Fruit fly (Drosophila melanogaster) whole organism, embryonic: ENCODE data around the gene CG42232.

Experiments
- CG10979 ChIP-seq: fragments of 200-800 bp; sonication (Bioruptor generic); optimal IDR thresholded peaks from 2 replicates; lab custom pipeline; 2018; ENCODE audit warnings: missing biosample characterization, mild to moderate bottlenecking, missing genetic modification characterization, moderate library complexity
- CG11560 ChIP-seq: fragments of 200-800 bp; sonication (Bioruptor generic); IDR thresholded peaks from 3 replicates; pipeline ENCODE4 v1.3.6; 2022; ENCODE audit warnings: missing biosample characterization, missing genetic modification characterization
- CG12236 ChIP-seq: fragments of 200-800 bp; sonication (Bioruptor generic); optimal IDR thresholded peaks from 2 replicates; lab custom pipeline; 2016; ENCODE audit warnings: missing biosample characterization, missing genetic modification characterization
- CG12391 ChIP-seq: fragments of 200-800 bp; sonication (Bioruptor generic); optimal IDR thresholded peaks from 3 replicates; lab custom pipeline; 2018; ENCODE audit warnings: missing biosample characterization, mild to moderate bottlenecking, missing genetic modification characterization, moderate library complexity
- CG15696 ChIP-seq: fragments of 200-800 bp; sonication (Bioruptor generic); optimal IDR thresholded peaks from 2 replicates; lab custom pipeline; 2019; ENCODE audit warnings: missing biosample characterization, mild to moderate bottlenecking, missing genetic modification characterization, moderate library complexity
- CG17568 ChIP-seq: fragments of 200-800 bp; sonication (Bioruptor generic); optimal IDR thresholded peaks from 2 replicates; lab custom pipeline; 2018; ENCODE audit warnings: missing biosample characterization, mild to moderate bottlenecking, missing genetic modification characterization, moderate library complexity
- CG31365 ChIP-seq: fragments of 200-800 bp; sonication (Bioruptor generic); optimal IDR thresholded peaks from 2 replicates; lab custom pipeline; 2018; ENCODE audit warnings: missing biosample characterization, mild to moderate bottlenecking, missing genetic modification characterization
- CG32772 ChIP-seq: fragments of 200-800 bp; sonication (Bioruptor generic); IDR thresholded peaks from 2 replicates; pipeline ENCODE4 v1.3.6; 2022; ENCODE audit warnings: missing biosample characterization, missing genetic modification characterization
- CG34422 ChIP-seq: fragments of 200-800 bp; sonication (Bioruptor generic); IDR thresholded peaks from 3 replicates; pipeline ENCODE4 v1.3.6; 2022; ENCODE audit warnings: missing biosample characterization, missing genetic modification characterization
- CG3847 ChIP-seq: fragments of 200-800 bp; sonication (Bioruptor generic); IDR thresholded peaks from 2 replicates; pipeline ENCODE4 v1.3.6; 2022; ENCODE audit warnings: missing biosample characterization, missing genetic modification characterization
- CG4360 ChIP-seq: fragments of 200-800 bp; sonication (Bioruptor generic); IDR thresholded peaks from 2 replicates; pipeline ENCODE4 v1.3.6; 2022; ENCODE audit warnings: missing biosample characterization, missing genetic modification characterization
- CG43689 ChIP-seq: fragments of 200-800 bp; sonication (Bioruptor generic); IDR thresholded peaks from 2 replicates; pipeline ENCODE4 v1.3.6; 2022; ENCODE audit warnings: missing biosample characterization, missing genetic modification characterization
- CG4617 ChIP-seq: fragments of 200-800 bp; sonication (Bioruptor generic); optimal IDR thresholded peaks from 3 replicates; lab custom pipeline; 2016; ENCODE audit warnings: missing biosample characterization, missing genetic modification characterization, borderline replicate concordance
- CG7357 ChIP-seq: fragments of 200-800 bp; sonication (Bioruptor generic); IDR thresholded peaks from 3 replicates; pipeline ENCODE4 v1.3.6; 2022; ENCODE audit warnings: missing biosample characterization, missing genetic modification characterization
- CG7556 ChIP-seq: fragments of 200-800 bp; sonication (Bioruptor generic); optimal IDR thresholded peaks from 2 replicates; lab custom pipeline; 2017; ENCODE audit warnings: missing biosample characterization, mild to moderate bottlenecking, missing genetic modification characterization
- CG7839 ChIP-seq: fragments of 200-800 bp; sonication (Bioruptor generic); optimal IDR thresholded peaks from 3 replicates; lab custom pipeline; 2018; ENCODE audit warnings: missing biosample characterization, mild to moderate bottlenecking, missing genetic modification characterization, moderate library complexity
- CG7987 ChIP-seq: fragments of 200-800 bp; sonication (Bioruptor generic); optimal IDR thresholded peaks from 2 replicates; lab custom pipeline; 2018; ENCODE audit warnings: missing biosample characterization, mild to moderate bottlenecking, missing genetic modification characterization, moderate library complexity
- CG8478 ChIP-seq: fragments of >200 bp; optimal IDR thresholded peaks from 2 replicates; lab custom pipeline; 2018
- CG9437 ChIP-seq: fragments of 200-800 bp; sonication (Bioruptor generic); optimal IDR thresholded peaks from 2 replicates; lab custom pipeline; 2018; ENCODE audit warnings: missing biosample characterization, mild to moderate bottlenecking, missing genetic modification characterization
- CG9727 ChIP-seq: fragments of 200-800 bp; sonication (Bioruptor generic); optimal IDR thresholded peaks from 3 replicates; lab custom pipeline; 2017; ENCODE audit warnings: missing biosample characterization, mild to moderate bottlenecking, missing genetic modification characterization
- Dad ChIP-seq: fragments of 200-800 bp; sonication (Bioruptor generic); optimal IDR thresholded peaks from 3 replicates; lab custom pipeline; 2016; ENCODE audit warnings: missing biosample characterization, missing genetic modification characterization
- Doc3 ChIP-seq: fragments of 200-800 bp; sonication (Bioruptor generic); IDR thresholded peaks from 3 replicates; pipeline ENCODE4 v1.3.6; 2022; ENCODE audit warnings: missing biosample characterization, missing genetic modification characterization; ENCODE audit not compliant: partially characterized antibody
- Fer1 ChIP-seq: fragments of 200-800 bp; sonication (Bioruptor generic); optimal IDR thresholded peaks from 2 replicates; lab custom pipeline; 2017; ENCODE audit warnings: missing biosample characterization, mild to moderate bottlenecking, missing genetic modification characterization
- Gsc ChIP-seq: fragments of 200-800 bp; sonication (Bioruptor generic); IDR thresholded peaks from 2 replicates; pipeline ENCODE4 v1.3.6; 2022; ENCODE audit warnings: missing biosample characterization, missing genetic modification characterization
- Hsf ChIP-seq: fragments of 200-800 bp; sonication (Bioruptor generic); optimal IDR thresholded peaks from 3 replicates; lab custom pipeline; 2016; ENCODE audit warnings: missing biosample characterization, missing genetic modification characterization
- Lhr ChIP-seq: fragments of 200-800 bp; sonication (Bioruptor generic); optimal IDR thresholded peaks from 3 replicates; lab custom pipeline; 2017; ENCODE audit warnings: mild to moderate bottlenecking, missing biosample characterization, missing genetic modification reagents, missing genetic modification characterization
- Mrtf ChIP-seq: fragments of 200-800 bp; sonication (Bioruptor generic); IDR thresholded peaks from 3 replicates; pipeline ENCODE4 v1.3.6; 2022; ENCODE audit warnings: missing biosample characterization, missing genetic modification characterization
- Rfx ChIP-seq: fragments of 200-800 bp; sonication (Bioruptor generic); IDR thresholded peaks from 2 replicates; pipeline ENCODE4 v1.3.6; 2022; ENCODE audit warnings: missing biosample characterization, missing genetic modification characterization
- Sin3A ChIP-seq: fragments of >200 bp; optimal IDR thresholded peaks from 2 replicates; lab custom pipeline; 2018
- Trl ChIP-seq, 3 experiments: fragments of >200 bp in 2 of 3; fragments of 200-800 bp in 1 of 3; sonication (Bioruptor generic) in 1 of 3; optimal IDR thresholded peaks; 2 replicates in 1 of 3; 3 replicates in 2 of 3; lab custom pipeline; 2016 to 2017; ENCODE audit warnings: missing biosample characterization in 1 of 3, missing genetic modification characterization in 1 of 3
- Usf ChIP-seq: fragments of 200-800 bp; sonication (Bioruptor generic); optimal IDR thresholded peaks from 2 replicates; lab custom pipeline; 2017; ENCODE audit warnings: missing genotype, missing biosample characterization, missing genetic modification characterization
- aop ChIP-seq: fragments of 200-800 bp; sonication (Bioruptor generic); IDR thresholded peaks from 2 replicates; pipeline ENCODE4 v1.3.6; 2022; ENCODE audit warnings: missing biosample characterization, missing genetic modification characterization
- dimm ChIP-seq: fragments of 200-800 bp; sonication (Bioruptor generic); IDR thresholded peaks from 2 replicates; pipeline ENCODE4 v1.3.6; 2022; ENCODE audit warnings: missing biosample characterization, missing genetic modification characterization
- dysf ChIP-seq: fragments of 200-800 bp; sonication (Bioruptor generic); IDR thresholded peaks from 3 replicates; pipeline ENCODE4 v1.3.6; 2022; ENCODE audit warnings: missing biosample characterization, missing genetic modification characterization
- emc ChIP-seq: fragments of 200-800 bp; sonication (Bioruptor generic); optimal IDR thresholded peaks from 2 replicates; lab custom pipeline; 2016; ENCODE audit warnings: missing biosample characterization, missing genetic modification characterization
- gem ChIP-seq: fragments of 200-800 bp; sonication (Bioruptor generic); optimal IDR thresholded peaks from 2 replicates; lab custom pipeline; 2019; ENCODE audit warnings: missing biosample characterization, mild to moderate bottlenecking, missing genetic modification characterization, moderate library complexity
- gro ChIP-seq: fragments of 200-800 bp; sonication (Bioruptor generic); optimal IDR thresholded peaks from 2 replicates; lab custom pipeline; 2016; ENCODE audit warnings: missing biosample characterization, missing genetic modification characterization
- lola ChIP-seq, 3 experiments: fragments of >200 bp in 2 of 3; fragments of 200-800 bp in 1 of 3; sonication (Bioruptor generic) in 1 of 3; optimal IDR thresholded peaks; 2 replicates each; lab custom pipeline; 2017 to 2019; ENCODE audit warnings: missing biosample characterization in 3 of 3, missing genetic modification characterization in 3 of 3, mild to moderate bottlenecking in 1 of 3, moderate library complexity in 1 of 3
- pfk ChIP-seq: fragments of 200-800 bp; sonication (Bioruptor generic); optimal IDR thresholded peaks from 2 replicates; lab custom pipeline; 2018; ENCODE audit warnings: missing biosample characterization, mild to moderate bottlenecking, missing genetic modification characterization, moderate library complexity
- repo ChIP-seq: fragments of 200-800 bp; sonication (Bioruptor generic); optimal IDR thresholded peaks from 2 replicates; lab custom pipeline; 2016; ENCODE audit warnings: missing biosample characterization, missing genetic modification characterization
- sc ChIP-seq, 3 experiments: fragments of >200 bp in 2 of 3; fragments of 200-800 bp in 1 of 3; sonication (Bioruptor generic) in 1 of 3; optimal IDR thresholded peaks; 2 replicates in 2 of 3; 3 replicates in 1 of 3; lab custom pipeline; 2017; ENCODE audit warnings: mild to moderate bottlenecking in 1 of 3, missing biosample characterization in 1 of 3, missing genetic modification characterization in 1 of 3, missing genetic modification reagents in 1 of 3
- slp2 ChIP-seq: fragments of 200-800 bp; sonication (Bioruptor generic); optimal IDR thresholded peaks from 2 replicates; lab custom pipeline; 2016; ENCODE audit warnings: missing biosample characterization, missing genetic modification characterization
- stc ChIP-seq: fragments of 200-800 bp; sonication (Bioruptor generic); IDR thresholded peaks from 2 replicates; pipeline ENCODE4 v1.3.6; 2022; ENCODE audit warnings: missing biosample characterization, missing genetic modification characterization
- tll ChIP-seq, 2 experiments: fragments of 200-800 bp in 1 of 2; fragments of >200 bp in 1 of 2; sonication (Bioruptor generic) in 1 of 2; optimal IDR thresholded peaks; 2 replicates each; lab custom pipeline; 2017 to 2019; ENCODE audit warnings: missing biosample characterization in 2 of 2, missing genetic modification characterization in 2 of 2, mild to moderate bottlenecking in 1 of 2, moderate library complexity in 1 of 2
- unpg ChIP-seq: fragments of 200-800 bp; sonication (Bioruptor generic); optimal IDR thresholded peaks from 3 replicates; lab custom pipeline; 2018; ENCODE audit warnings: missing biosample characterization, mild to moderate bottlenecking, missing genetic modification characterization, moderate library complexity
- vfl ChIP-seq: fragments of 200-800 bp; sonication (Bioruptor generic); optimal IDR thresholded peaks from 2 replicates; lab custom pipeline; 2016; ENCODE audit warnings: missing biosample characterization, missing genetic modification characterization
- wek ChIP-seq: fragments of 200-800 bp; sonication (Bioruptor generic); optimal IDR thresholded peaks from 3 replicates; lab custom pipeline; 2018; ENCODE audit warnings: missing biosample characterization, mild to moderate bottlenecking, missing genetic modification characterization, moderate library complexity

Gene CG42232

DNA sequence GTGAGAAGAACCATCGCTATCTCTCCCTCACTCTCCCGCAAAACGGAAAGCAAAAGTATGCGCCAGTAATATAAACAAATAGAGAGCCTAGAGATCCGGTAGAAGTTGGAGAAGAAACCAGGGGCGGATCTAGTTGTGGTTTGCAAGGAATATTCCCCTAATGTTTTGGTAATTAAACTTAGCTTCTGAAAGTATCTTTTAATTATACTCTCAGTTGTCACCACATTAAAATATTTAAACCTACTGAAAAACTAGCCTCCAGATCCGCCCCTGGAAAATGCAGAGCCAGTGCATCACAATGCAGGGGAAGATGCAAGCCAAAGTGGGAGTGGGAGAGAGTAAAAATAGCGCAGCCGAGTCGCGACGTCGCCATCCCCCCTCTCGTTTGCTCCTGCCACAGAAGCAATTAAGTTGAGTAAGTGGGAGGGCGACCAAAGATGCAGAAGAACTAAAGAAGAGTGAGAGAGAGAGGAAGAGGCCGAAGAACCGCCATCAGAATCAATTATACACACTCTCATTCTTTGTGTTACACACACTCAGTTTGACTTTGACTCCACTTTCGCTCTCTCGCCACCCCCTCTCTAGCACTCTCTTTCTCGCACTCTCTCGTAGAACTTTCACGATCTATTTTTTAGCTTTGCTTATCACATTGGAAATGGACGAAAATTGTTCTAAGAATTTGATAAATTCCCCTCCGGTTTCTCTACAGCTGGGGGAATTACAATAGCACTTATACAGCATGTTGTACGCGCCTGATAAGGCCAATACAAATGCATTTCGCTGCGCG lies 20.1 kb downstream of the CG42232 start (continued):
- TF ChIP-seq CG7556 (peak; percentile 92), Sin3A (lab: Kevin White, UChicago) (no peak), dysf (GFP tag; lab: Robert Waterston, UW) (peak; percentile 92), CG12391 (tag; lab: Kevin White, UChicago) (peak; percentile 92), CG7987 (GFP tag; lab: Kevin White, UChicago) (peak; percentile 71), CG43689 (GFP tag; lab: Robert Waterston, UW) (peak; percentile 83), wek (peak; percentile 80), Fer1 (GFP tag; lab: Kevin White, UChicago) (peak; percentile 45), CG8478 (lab: Kevin White, UChicago) (no peak), CG32772 (GFP tag; lab: Robert Waterston, UW) (peak; percentile 98), Doc3 (no peak), slp2 (GFP tag; lab: Kevin White, UChicago) (peak; percentile 89), lola (GFP tag; optimal IDR thresholded peaks at IDR 0.05; lab: Kevin White, UChicago) (peak in 1 of 3 experiments; percentile 96), Trl (optimal IDR thresholded peaks at IDR 0.05; lab: Kevin White, UChicago) (peak; percentile 65 to 87), Trl (GFP tag; optimal IDR thresholded peaks at IDR 0.05; lab: Kevin White, UChicago) (peak; percentile 81), Lhr (peak; percentile 89), aop (GFP tag; lab: Robert Waterston, UW) (peak; percentile 95), CG9437 (GFP tag; lab: Kevin White, UChicago) (peak; percentile 82), Mrtf (GFP tag; lab: Robert Waterston, UW) (peak; percentile 95), CG4360 (GFP tag; lab: Robert Waterston, UW) (peak; percentile 81), dimm (GFP tag; lab: Robert Waterston, UW) (peak; percentile 86), CG31365 (tag; lab: Kevin White, UChicago) (peak; percentile 75), CG7357 (peak; percentile 87)

DNA sequence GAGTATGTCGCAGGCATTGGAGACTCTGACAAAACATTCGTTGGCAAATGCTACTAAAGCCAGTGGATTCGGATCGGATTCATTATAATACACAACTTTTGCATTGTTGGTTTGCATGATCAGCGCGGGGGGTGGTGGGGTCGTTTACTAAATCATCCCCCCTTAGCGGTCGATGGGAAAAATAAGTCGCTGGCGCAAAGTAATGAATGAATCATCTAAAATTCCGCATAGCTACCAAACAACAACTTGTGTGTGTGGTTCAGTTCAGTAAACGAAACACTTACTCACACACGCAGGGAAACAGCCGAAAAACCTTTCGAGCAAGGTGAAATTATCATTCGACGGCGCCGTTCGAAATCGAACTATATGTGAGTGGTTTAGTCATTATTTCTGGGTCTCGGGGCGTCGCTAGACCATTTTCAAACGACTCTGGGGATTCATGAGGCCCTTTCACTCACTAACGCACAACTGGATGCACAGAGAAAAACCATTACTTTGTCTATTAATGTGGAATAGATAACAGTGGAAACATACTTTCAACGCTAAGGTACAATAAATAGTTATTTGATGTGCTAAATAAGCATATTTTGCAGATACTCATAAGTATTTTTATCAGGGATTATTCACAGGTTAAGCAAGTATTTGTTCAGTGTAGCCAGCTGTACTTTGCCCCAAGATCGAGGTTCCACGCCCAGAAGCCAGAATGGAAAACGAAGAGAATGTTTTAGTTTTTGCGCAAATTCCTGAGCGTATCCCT lies 20.9 kb downstream of the CG42232 start:
- TF ChIP-seq CG15696 (tag; lab: Kevin White, UChicago) (no peak), Usf (GFP tag; lab: Kevin White, UChicago) (peak; percentile 8), vfl (GFP tag; lab: Kevin White, UChicago) (no peak), CG12236 (peak; percentile 10), CG9727 (peak; percentile 75), stc (GFP tag; lab: Robert Waterston, UW) (peak; percentile 63), pfk (GFP tag; lab: Kevin White, UChicago) (no peak), emc (GFP tag; lab: Kevin White, UChicago) (peak; percentile 47), Gsc (GFP tag; lab: Robert Waterston, UW) (peak; percentile 73), CG11560 (tag; lab: Robert Waterston, UW) (no peak; the same call in 2 of the 3 replicates), gro (GFP tag; lab: Kevin White, UChicago) (no peak), repo (GFP tag; lab: Kevin White, UChicago) (no peak), CG10979 (tag; lab: Kevin White, UChicago) (peak; percentile 64), Rfx (GFP tag; lab: Robert Waterston, UW) (peak; percentile 77), sc (optimal IDR thresholded peaks at IDR 0.05; lab: Kevin White, UChicago) (no peak), sc (GFP tag; optimal IDR thresholded peaks at IDR 0.05; lab: Kevin White, UChicago) (no peak), CG34422 (GFP tag; lab: Robert Waterston, UW) (peak; percentile 17; the same call in 2 of the 3 replicates), Dad (GFP tag; lab: Kevin White, UChicago) (peak; percentile 30), CG17568 (GFP tag; lab: Kevin White, UChicago) (peak; percentile 49), tll (GFP tag; optimal IDR thresholded peaks at IDR 0.05; lab: Kevin White, UChicago) (no peak), unpg (GFP tag; lab: Kevin White, UChicago) (peak; percentile 90), CG3847 (GFP tag; lab: Robert Waterston, UW) (peak; percentile 58), CG4617 (GFP tag; lab: Kevin White, UChicago) (no peak), gem (tag; lab: Kevin White, UChicago) (peak; percentile 85), Hsf (GFP tag; lab: Kevin White, UChicago) (peak; percentile 49), CG7839 (peak; percentile 52)
